Fruit fly (Drosophila melanogaster) whole organism, embryonic: ENCODE measurements around the gene Arp3.

Experiments
- CG31388 ChIP-seq: fragments of 200-800 bp; sonication (Bioruptor generic); optimal IDR thresholded peaks from 2 replicates; lab custom pipeline; 2016; ENCODE audit warnings: missing biosample characterization, missing genetic modification characterization
- pan ChIP-seq, 4 experiments: fragments of >200 bp in 3 of 4; fragments of 200-800 bp in 1 of 4; sonication (Bioruptor generic) in 1 of 4; optimal IDR thresholded peaks in 3 of 4; IDR thresholded peaks in 1 of 4; 2 replicates each; pipeline versions ENCODE4 v1.3.6 to Lab custom; 2017 to 2022; ENCODE audit warnings: missing biosample characterization in 2 of 4, missing genetic modification characterization in 2 of 4, mixed read lengths in 1 of 4

- no peak for TF ChIP-seq CG31388
- TF ChIP-seq pan (optimal IDR thresholded peaks at IDR 0.05; lab: Kevin White, UChicago), result no peak
- TF ChIP-seq pan (GFP tag; optimal IDR thresholded peaks at IDR 0.05 in 1 of 2, IDR thresholded peaks at IDR 0.05 in 1 of 2), result no peak
These were observed 41.8 kb downstream of the Arp3 start for dm6 chr3L:8073872-8074271.
